Fruit fly (Drosophila melanogaster): Measurements from ENCODE around the gene CG43391.

Gene CG43391

dm6 chr3L:11540330-11540702 lies 40.5 kb downstream of the CG43391 start (continued):
- TF ChIP-seq D19B (GFP tag; optimal IDR thresholded peaks at IDR 0.05) (no peak), dmrt11E (tag; optimal IDR thresholded peaks at IDR 0.05) (peak; percentile 40), ci (GFP tag; IDR thresholded peaks at IDR 0.05) (peak; percentile 52; the same call in 2 of the 3 replicates), CG2120 (GFP tag; optimal IDR thresholded peaks at IDR 0.05) (no peak), Camta (GFP tag; optimal IDR thresholded peaks at IDR 0.05) (no peak), Hr51 (GFP tag; optimal IDR thresholded peaks at IDR 0.05) (no peak), ro (GFP tag; IDR thresholded peaks at IDR 0.05) (no peak), tgo (GFP tag; IDR thresholded peaks at IDR 0.05) (no peak), maf-S (GFP tag; optimal IDR thresholded peaks at IDR 0.05) (no peak), CG17612 (GFP tag; IDR thresholded peaks at IDR 0.05) (no peak), pb (GFP tag; optimal IDR thresholded peaks at IDR 0.05) (no peak), CG8290 (GFP tag; optimal IDR thresholded peaks at IDR 0.05) (no peak), CG8290 (tag; optimal IDR thresholded peaks at IDR 0.05) (peak in 1 of 2 experiments; percentile 32), tna (GFP tag; IDR thresholded peaks at IDR 0.05; ENCODE audit: partially characterized antibody) (no peak), CG17385 (GFP tag; optimal IDR thresholded peaks at IDR 0.05) (peak; percentile 17), luna (GFP tag; optimal IDR thresholded peaks at IDR 0.05) (no peak), Sry-δ (GFP tag; optimal IDR thresholded peaks at IDR 0.05) (no peak), bcd (GFP tag; optimal IDR thresholded peaks at IDR 0.05) (no peak), eyg (GFP tag; optimal IDR thresholded peaks at IDR 0.05) (peak; percentile 64), sens (GFP tag) (peak; percentile 24), gce (GFP tag; IDR thresholded peaks at IDR 0.05) (peak; percentile 53; the same call in 1 of the 3 replicates), Trl (optimal IDR thresholded peaks at IDR 0.05) (no peak), Trl (GFP tag; optimal IDR thresholded peaks at IDR 0.05) (peak; percentile 17), CG6689 (GFP tag; IDR thresholded peaks at IDR 0.05) (no peak), Dp (GFP tag; optimal IDR thresholded peaks at IDR 0.05) (no peak), shn (GFP tag; optimal IDR thresholded peaks at IDR 0.05) (no peak), CG10321 (GFP tag; IDR thresholded peaks at IDR 0.05) (no peak), NFAT (GFP tag; IDR thresholded peaks at IDR 0.05) (no peak), Dbx (GFP tag; IDR thresholded peaks at IDR 0.05) (no peak), onecut (GFP tag; IDR thresholded peaks at IDR 0.05) (peak; percentile 29; the same call in 1 of the 2 replicates), CG17829 (tag; optimal IDR thresholded peaks at IDR 0.05) (peak; percentile 25), PHDP (tag; optimal IDR thresholded peaks at IDR 0.05) (peak; percentile 54), E2f1 (GFP tag; IDR thresholded peaks at IDR 0.05) (no peak), stwl (tag; optimal IDR thresholded peaks at IDR 0.05) (no peak), CoRest (tag; optimal IDR thresholded peaks at IDR 0.05) (peak; percentile 5), tio (GFP tag; optimal IDR thresholded peaks at IDR 0.05) (no peak), unpg (GFP tag; optimal IDR thresholded peaks at IDR 0.05) (peak; percentile 38), BtbVII (GFP tag; optimal IDR thresholded peaks at IDR 0.05) (peak; percentile 61), CG8944 (GFP tag; optimal IDR thresholded peaks at IDR 0.05) (peak; percentile 19), HLHmδ (GFP tag; optimal IDR thresholded peaks at IDR 0.05) (peak; percentile 68), nau (GFP tag; optimal IDR thresholded peaks at IDR 0.05) (peak; percentile 64), Tbp (GFP tag; optimal IDR thresholded peaks at IDR 0.05) (no peak), CG12219 (GFP tag; optimal IDR thresholded peaks at IDR 0.05) (peak; percentile 23), ac (GFP tag; optimal IDR thresholded peaks at IDR 0.05) (no peak), CG15601 (tag; optimal IDR thresholded peaks at IDR 0.05) (peak; percentile 72), Dll (GFP tag; IDR thresholded peaks at IDR 0.05; ENCODE audit: partially characterized antibody) (no peak), H15 (GFP tag; IDR thresholded peaks at IDR 0.05) (no peak), D19A (tag; optimal IDR thresholded peaks at IDR 0.05) (no peak), CG6654 (GFP tag; optimal IDR thresholded peaks at IDR 0.05) (no peak), nerfin-2 (GFP tag; IDR thresholded peaks at IDR 0.05; ENCODE audit: partially characterized antibody) (no peak), CG10959 (GFP tag; IDR thresholded peaks at IDR 0.05) (no peak), CG7556 (GFP tag; optimal IDR thresholded peaks at IDR 0.05) (peak; percentile 11), CG8765 (GFP tag; IDR thresholded peaks at IDR 0.05) (no peak)
